Worm (Caenorhabditis elegans): ENCODE measurements around the gene unc-39.

unc-39 gene

DNA sequence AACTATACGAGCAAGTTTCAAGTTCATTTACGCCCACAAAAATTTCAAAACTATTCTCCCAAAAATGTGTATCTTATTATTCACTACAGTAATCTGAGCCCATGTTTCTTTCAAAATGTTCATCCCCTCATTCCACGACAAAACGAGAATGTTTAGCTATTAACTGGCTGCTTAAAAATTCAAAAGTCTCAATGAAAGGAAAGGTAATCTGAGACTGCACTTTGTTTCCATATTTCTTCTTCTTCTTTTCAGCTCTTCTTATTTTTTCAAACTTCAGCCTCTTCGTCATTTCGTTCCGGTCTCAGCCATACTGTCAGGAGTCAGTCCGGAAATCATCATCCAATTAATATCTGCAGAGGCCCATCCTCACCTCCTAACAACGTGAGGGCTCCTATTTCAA is at the start of gene unc-39:
Gene unc-39 (plus strand): TSS at position 301 of the 400 bp plus-strand sequence.
- TF ChIP-seq sem-2 (GFP tag; optimal IDR thresholded peaks at IDR 0.05) (no peak), unc-62 (GFP tag; optimal IDR thresholded peaks at IDR 0.05) (no peak)

DNA sequence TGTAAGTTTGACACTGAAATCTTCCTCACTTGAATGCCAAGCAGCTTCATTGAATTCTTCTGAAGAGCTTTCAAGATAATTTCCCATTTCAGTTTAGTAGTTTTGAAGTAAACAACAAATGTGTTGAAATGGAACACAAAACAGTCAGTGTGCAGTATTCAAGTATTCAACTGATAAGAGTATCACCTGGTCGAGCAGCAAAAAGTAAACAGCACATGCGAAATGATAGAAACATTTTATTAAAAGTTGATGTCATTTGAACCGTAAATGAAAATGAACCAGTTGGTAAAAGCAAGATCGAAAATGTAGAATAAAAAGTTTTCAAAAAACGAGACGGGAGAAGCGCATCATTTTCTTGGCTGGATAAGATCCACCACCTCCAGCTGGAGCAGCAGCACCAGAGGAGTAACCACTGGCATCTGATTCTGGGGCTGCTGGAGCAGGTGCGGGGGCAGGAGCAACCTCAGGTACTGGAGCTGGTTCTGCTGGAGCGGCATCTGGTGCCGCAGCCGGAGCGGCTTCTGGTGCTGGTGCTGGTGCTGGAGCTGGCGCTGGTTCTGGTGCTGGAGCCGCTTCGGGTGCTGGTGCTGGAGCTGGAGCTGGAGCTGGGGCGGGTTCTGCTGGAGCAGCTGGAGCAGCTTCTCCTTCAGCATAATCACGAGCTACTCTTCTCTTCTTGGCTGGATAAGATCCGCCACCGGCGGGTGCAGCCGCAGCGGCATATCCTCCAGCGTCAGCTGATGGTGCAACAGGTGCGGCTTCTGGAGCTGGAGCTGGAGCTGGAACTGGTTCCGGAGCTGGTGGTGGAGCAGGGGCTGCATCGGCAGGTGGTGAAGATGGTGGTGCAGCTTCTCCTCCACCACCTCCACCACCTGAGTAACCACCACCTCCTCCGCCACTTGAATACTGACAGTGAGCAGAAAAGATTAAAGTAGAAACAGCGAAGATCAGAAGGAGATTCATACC is 48.1 kb upstream of the unc-39 start, which contains the start of the genes F47B8.4 and F47B8.18:
Gene F47B8.4 (minus strand): TSS at position 172 of the 966 bp plus-strand sequence.
Gene F47B8.18 (minus strand): TSS at position 963 of the 966 bp plus-strand sequence.
- TF ChIP-seq lsy-2 (tag; optimal IDR thresholded peaks at IDR 0.05) (no peak), sptf-1 (tag; optimal IDR thresholded peaks at IDR 0.05) (no peak), pha-4 (tag; optimal IDR thresholded peaks at IDR 0.05) (no peak), elt-3 (tag; optimal IDR thresholded peaks at IDR 0.05) (no peak), nhr-28 (tag; optimal IDR thresholded peaks at IDR 0.05) (no peak), zip-8 (tag; optimal IDR thresholded peaks at IDR 0.05) (no peak), lin-13 (tag; optimal IDR thresholded peaks at IDR 0.05) (no peak), elt-1 (tag; optimal IDR thresholded peaks at IDR 0.05; ENCODE audit: borderline replicate concordance, insufficient read depth) (no peak), nhr-76 (tag; optimal IDR thresholded peaks at IDR 0.05) (no peak), ceh-39 (tag; optimal IDR thresholded peaks at IDR 0.05) (no peak), ceh-43 (GFP tag; optimal IDR thresholded peaks at IDR 0.05) (no peak), ces-1 (GFP tag; optimal IDR thresholded peaks at IDR 0.05) (no peak), flh-1 (GFP tag; optimal IDR thresholded peaks at IDR 0.05) (no peak), unc-62 (GFP tag; optimal IDR thresholded peaks at IDR 0.05) (no peak), nhr-237 (tag; optimal IDR thresholded peaks at IDR 0.05) (no peak), mab-5 (tag; optimal IDR thresholded peaks at IDR 0.05) (no peak), mep-1 (tag; optimal IDR thresholded peaks at IDR 0.05) (no peak)

DNA sequence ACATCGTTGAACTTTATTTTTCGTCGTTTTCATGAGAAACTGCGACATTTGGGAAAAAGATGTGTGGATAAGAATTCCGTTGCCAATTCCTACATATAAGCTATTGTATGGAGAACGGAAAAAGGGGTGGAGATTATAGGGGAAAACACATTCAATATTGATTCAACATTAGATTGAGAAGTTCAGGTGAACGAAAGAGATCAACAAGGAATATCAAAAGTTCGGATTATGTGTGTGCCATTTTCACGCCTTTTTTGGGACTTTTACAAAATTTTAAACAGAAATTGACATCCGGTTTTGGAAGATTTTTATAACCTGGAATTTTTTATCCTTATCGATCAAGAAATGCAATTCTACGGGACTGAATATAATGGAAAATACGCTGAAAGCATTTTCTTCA is 45.1 kb upstream of the unc-39 start, which contains the start of gene F47B8.5:
Gene F47B8.5 (minus strand): TSS at position 101 of the 400 bp plus-strand sequence.
- no peak for TF ChIP-seq nhr-237 (tag; optimal IDR thresholded peaks at IDR 0.05)
- no peak for TF ChIP-seq nhr-12 (tag; optimal IDR thresholded peaks at IDR 0.05)
- no peak for TF ChIP-seq M03D4.4 (tag; optimal IDR thresholded peaks at IDR 0.05)
- no peak for TF ChIP-seq flh-1 (GFP tag; optimal IDR thresholded peaks at IDR 0.05)
- TF ChIP-seq ceh-83 (GFP tag; optimal IDR thresholded peaks at IDR 0.05), result no peak
- TF ChIP-seq unc-62 (GFP tag; optimal IDR thresholded peaks at IDR 0.05), result no peak
- TF ChIP-seq ces-1 (GFP tag; optimal IDR thresholded peaks at IDR 0.05), result no peak
- TF ChIP-seq lin-13 (tag; optimal IDR thresholded peaks at IDR 0.05), result no peak

DNA sequence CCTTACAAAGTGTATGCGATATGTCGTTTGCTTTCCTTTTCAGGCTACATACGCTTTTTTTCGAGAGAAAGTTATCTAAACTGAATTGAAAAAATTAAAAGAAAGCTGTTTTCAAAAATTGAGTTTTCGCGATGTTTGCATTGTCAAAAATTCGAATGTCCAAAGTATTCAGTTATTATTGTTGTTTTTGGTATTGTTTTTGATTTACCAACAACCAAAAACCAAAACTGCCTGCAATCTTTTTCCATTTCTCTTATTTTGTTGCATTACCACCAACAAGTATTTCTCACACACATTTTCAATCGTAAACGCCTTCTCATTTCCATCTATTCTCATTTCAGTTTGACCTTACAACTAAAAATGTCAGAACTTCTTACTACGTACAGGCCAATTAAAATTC is 44.1 kb upstream of the unc-39 start, which contains the start of gene pepm-1:
Gene pepm-1 (plus strand): TSS at position 301 of the 400 bp plus-strand sequence.
- no peak for TF ChIP-seq drap-1 (GFP tag; optimal IDR thresholded peaks at IDR 0.05)

DNA sequence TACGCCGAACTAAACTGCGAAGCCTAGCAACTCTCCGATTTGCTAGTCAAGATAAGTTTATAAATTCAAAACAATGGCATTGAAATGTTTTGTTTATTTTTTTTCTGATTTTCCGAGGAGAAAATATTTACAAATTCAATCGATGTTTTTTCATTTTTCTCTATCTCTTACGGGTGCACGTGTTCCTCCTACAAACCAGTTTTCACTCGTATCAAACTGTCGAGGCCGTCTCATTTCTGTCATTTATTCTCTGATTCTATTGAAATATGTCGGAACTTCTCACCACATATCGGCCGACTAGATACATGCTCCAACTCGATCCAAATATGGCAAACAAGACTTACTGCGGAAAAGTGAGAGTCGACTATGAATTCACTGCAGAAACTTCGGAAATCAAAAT is 41.4 kb upstream of the unc-39 start, which contains the start of gene F47B8.8:
Gene F47B8.8 (plus strand): TSS at position 257 of the 400 bp plus-strand sequence.
- TF ChIP-seq flh-1 (GFP tag; optimal IDR thresholded peaks at IDR 0.05) (no peak), mls-2 (tag; optimal IDR thresholded peaks at IDR 0.05) (no peak), nhr-237 (tag; optimal IDR thresholded peaks at IDR 0.05) (no peak), nhr-2 (tag; optimal IDR thresholded peaks at IDR 0.05) (no peak), M03D4.4 (tag; optimal IDR thresholded peaks at IDR 0.05) (no peak), ham-2 (GFP tag; optimal IDR thresholded peaks at IDR 0.05) (no peak), unc-62 (GFP tag; optimal IDR thresholded peaks at IDR 0.05) (no peak), snpc-4 (tag; optimal IDR thresholded peaks at IDR 0.05) (no peak), tbx-8 (GFP tag; optimal IDR thresholded peaks at IDR 0.05) (no peak), ces-1 (GFP tag; optimal IDR thresholded peaks at IDR 0.05) (no peak), lin-32 (GFP tag; optimal IDR thresholded peaks at IDR 0.05) (no peak), drap-1 (GFP tag; optimal IDR thresholded peaks at IDR 0.05) (no peak), bed-3 (GFP tag; optimal IDR thresholded peaks at IDR 0.05) (no peak), lin-13 (tag; optimal IDR thresholded peaks at IDR 0.05) (no peak), zip-8 (tag; optimal IDR thresholded peaks at IDR 0.05) (no peak), ztf-11 (tag; optimal IDR thresholded peaks at IDR 0.05) (no peak), nhr-76 (tag; optimal IDR thresholded peaks at IDR 0.05) (no peak)

Data from whole organism, mixed stage, embryonic.